Worm (Caenorhabditis elegans) whole organism, young adult: ENCODE measurements around the gene T13F2.6.

Source experiments
- B0336.3 ChIP-seq: fragments of 200-800 bp; sonication (Bioruptor generic); IDR thresholded peaks from 2 replicates; pipeline ENCODE4 v1.3.6; 2022; ENCODE audit warnings: missing genetic modification characterization, missing compliant biosample characterization
- C17E4.6 ChIP-seq: fragments of 200-800 bp; sonication (Bioruptor generic); IDR thresholded peaks from 2 replicates; pipeline ENCODE4 v1.3.6; 2022; ENCODE audit warnings: missing genetic modification reagents, missing genetic modification characterization, missing compliant biosample characterization
- F22D6.2 ChIP-seq: sonication (generic microtip); optimal IDR thresholded peaks from 2 replicates; lab custom pipeline; 2016; ENCODE audit warnings: mild to moderate bottlenecking, missing genetic modification characterization, missing compliant biosample characterization
- F49E8.2 ChIP-seq: sonication (generic microtip); optimal IDR thresholded peaks from 3 replicates; lab custom pipeline; 2017; ENCODE audit warnings: missing genetic modification characterization, mild to moderate bottlenecking, missing compliant biosample characterization, antibody characterized with exemption, moderate library complexity; ENCODE audit not compliant: insufficient read depth
- F55B11.4 ChIP-seq: sonication (generic microtip); optimal IDR thresholded peaks from 2 replicates; lab custom pipeline; 2016; ENCODE audit warnings: missing compliant biosample characterization, missing genetic modification characterization, borderline replicate concordance; ENCODE audit not compliant: insufficient read depth
- Y53F4B.3 ChIP-seq: fragments of 200-800 bp; sonication (Bioruptor generic); IDR thresholded peaks from 2 replicates; pipeline ENCODE4 v1.3.6; 2022; ENCODE audit warnings: missing genetic modification reagents, missing genetic modification characterization, missing compliant biosample characterization
- Y56A3A.18 ChIP-seq: fragments of 200-800 bp; sonication (Bioruptor generic); IDR thresholded peaks from 2 replicates; pipeline ENCODE4 v1.3.6; 2022; ENCODE audit warnings: missing genetic modification reagents, missing genetic modification characterization, missing compliant biosample characterization
- akir-1 ChIP-seq: fragments of 200-800 bp; sonication (Bioruptor generic); optimal IDR thresholded peaks from 2 replicates; lab custom pipeline; 2018; ENCODE audit warnings: mild to moderate bottlenecking, missing genetic modification characterization, moderate library complexity, missing compliant biosample characterization
- atf-7 ChIP-seq: sonication (generic microtip); optimal IDR thresholded peaks from 2 replicates; lab custom pipeline; 2017; ENCODE audit warnings: mild to moderate bottlenecking, missing genetic modification characterization, missing compliant biosample characterization
- attf-5 ChIP-seq: fragments of 200-800 bp; sonication (Bioruptor generic); optimal IDR thresholded peaks from 2 replicates; lab custom pipeline; 2018; ENCODE audit warnings: mild to moderate bottlenecking, missing genetic modification characterization, missing compliant biosample characterization
- cebp-1 ChIP-seq, 2 experiments: fragments of 200-800 bp in 1 of 2; sonication (Bioruptor generic) in 1 of 2; sonication (generic microtip) in 1 of 2; IDR thresholded peaks in 1 of 2; optimal IDR thresholded peaks in 1 of 2; 2 replicates each; pipeline versions ENCODE4 v1.3.6 to Lab custom; 2017 to 2022; ENCODE audit warnings: missing compliant biosample characterization in 2 of 2, missing genetic modification characterization in 2 of 2, mild to moderate bottlenecking in 1 of 2, missing genetic modification reagents in 1 of 2, moderate library complexity in 1 of 2
- ceh-40 ChIP-seq: fragments of 200-800 bp; sonication (Bioruptor generic); IDR thresholded peaks from 2 replicates; pipeline ENCODE4 v1.3.6; 2022; ENCODE audit warnings: missing genetic modification characterization, missing compliant biosample characterization
- chd-7 ChIP-seq: sonication (generic microtip); optimal IDR thresholded peaks from 2 replicates; lab custom pipeline; 2016; ENCODE audit warnings: mild to moderate bottlenecking, missing genetic modification characterization, moderate library complexity, missing compliant biosample characterization
- dox-1 ChIP-seq: fragments of 200-800 bp; sonication (Bioruptor generic); IDR thresholded peaks from 2 replicates; pipeline ENCODE4 v1.3.6; 2022; ENCODE audit warnings: missing genetic modification reagents, missing genetic modification characterization, missing compliant biosample characterization
- egl-44 ChIP-seq: fragments of 200-800 bp; sonication (Bioruptor generic); IDR thresholded peaks from 2 replicates; pipeline ENCODE4 v1.3.6; 2022; ENCODE audit warnings: missing genetic modification reagents, missing genetic modification characterization, missing compliant biosample characterization
- ets-4 ChIP-seq: fragments of 200-800 bp; sonication (Bioruptor generic); optimal IDR thresholded peaks from 2 replicates; lab custom pipeline; 2018; ENCODE audit warnings: mild to moderate bottlenecking, missing genetic modification characterization, missing compliant biosample characterization
- hmg-1.2 ChIP-seq: fragments of 200-800 bp; sonication (Bioruptor generic); IDR thresholded peaks from 2 replicates; pipeline ENCODE4 v1.3.6; 2022; ENCODE audit warnings: missing genetic modification reagents, missing genetic modification characterization, missing compliant biosample characterization
- let-526 ChIP-seq: fragments of 200-800 bp; sonication (Bioruptor generic); IDR thresholded peaks from 2 replicates; pipeline ENCODE4 v1.3.6; 2022; ENCODE audit warnings: missing genetic modification reagents, missing genetic modification characterization, missing compliant biosample characterization
- let-607 ChIP-seq, 2 experiments: fragments of 200-800 bp in 1 of 2; sonication (Bioruptor generic) in 1 of 2; sonication (generic microtip) in 1 of 2; optimal IDR thresholded peaks; 2 replicates each; lab custom pipeline; 2016 to 2018; ENCODE audit warnings: mild to moderate bottlenecking in 2 of 2, missing compliant biosample characterization in 2 of 2, missing genetic modification characterization in 2 of 2, moderate library complexity in 2 of 2, missing genotype in 1 of 2
- lin-26 ChIP-seq: fragments of 200-800 bp; sonication (Bioruptor generic); IDR thresholded peaks from 2 replicates; pipeline ENCODE4 v1.3.6; 2022; ENCODE audit warnings: missing genetic modification reagents, missing genetic modification characterization, missing compliant biosample characterization
- lin-40 ChIP-seq: sonication (generic microtip); optimal IDR thresholded peaks from 2 replicates; lab custom pipeline; 2016; ENCODE audit warnings: missing genetic modification characterization, mild to moderate bottlenecking, missing compliant biosample characterization, missing genotype, missing genetic modification reagents
- lin-54 ChIP-seq: fragments of 200-800 bp; sonication (Bioruptor generic); optimal IDR thresholded peaks from 2 replicates; lab custom pipeline; 2018; ENCODE audit warnings: mild to moderate bottlenecking, missing genetic modification characterization, missing compliant biosample characterization
- madf-10 ChIP-seq: sonication (generic microtip); optimal IDR thresholded peaks from 2 replicates; lab custom pipeline; 2016; ENCODE audit warnings: mild to moderate bottlenecking, missing genetic modification characterization, missing compliant biosample characterization
- madf-3 ChIP-seq: fragments of 200-800 bp; sonication (Bioruptor generic); IDR thresholded peaks from 2 replicates; pipeline ENCODE4 v1.3.6; 2022; ENCODE audit warnings: missing genetic modification reagents, missing genetic modification characterization, missing compliant biosample characterization
- madf-8 ChIP-seq: fragments of 200-800 bp; sonication (Bioruptor generic); conservative IDR thresholded peaks from 2 replicates; pipeline ENCODE4 v1.3.6; 2022; ENCODE audit warnings: missing genetic modification reagents, missing genetic modification characterization, missing compliant biosample characterization
- mes-4 ChIP-seq: sonication (generic microtip); optimal IDR thresholded peaks from 2 replicates; lab custom pipeline; 2016; ENCODE audit warnings: missing genotype, missing genetic modification characterization, missing compliant biosample characterization
- nhr-80 ChIP-seq: sonication (generic microtip); optimal IDR thresholded peaks from 2 replicates; lab custom pipeline; 2016; ENCODE audit warnings: missing genetic modification characterization, missing compliant biosample characterization
- repo-1 ChIP-seq: sonication (generic microtip); optimal IDR thresholded peaks from 2 replicates; lab custom pipeline; 2017; ENCODE audit warnings: mild to moderate bottlenecking, missing genetic modification characterization, missing compliant biosample characterization
- snpc-1.3 ChIP-seq: sonication (generic microtip); optimal IDR thresholded peaks from 2 replicates; lab custom pipeline; 2017; ENCODE audit warnings: missing genetic modification characterization, mild to moderate bottlenecking, missing compliant biosample characterization, antibody characterized with exemption, moderate library complexity, missing genotype, missing genetic modification reagents; ENCODE audit not compliant: insufficient read depth
- snpc-4 ChIP-seq, 5 experiments: fragments of 150-350 bp in 1 of 5; sonication (generic microtip) in 4 of 5; optimal IDR thresholded peaks; 2 replicates each; lab custom pipeline; 2014 to 2018; ENCODE audit warnings: missing genetic modification characterization in 5 of 5, missing biosample characterization in 3 of 5, antibody characterized with exemption in 2 of 5, mild to moderate bottlenecking in 2 of 5, missing compliant biosample characterization in 2 of 5, missing genotype in 2 of 5, moderate library complexity in 2 of 5, missing genetic modification reagents in 1 of 5
- tbp1 ChIP-seq: fragments of 200-800 bp; sonication (Bioruptor generic); optimal IDR thresholded peaks from 2 replicates; lab custom pipeline; 2018; ENCODE audit warnings: mild to moderate bottlenecking, missing genetic modification characterization, missing compliant biosample characterization
- tlf-1 ChIP-seq: fragments of 200-800 bp; sonication (Bioruptor generic); optimal IDR thresholded peaks from 2 replicates; lab custom pipeline; 2018; ENCODE audit warnings: mild to moderate bottlenecking, missing genetic modification characterization, missing compliant biosample characterization
- xnd-1 ChIP-seq: sonication (generic microtip); optimal IDR thresholded peaks from 2 replicates; lab custom pipeline; 2016; ENCODE audit warnings: missing genotype, missing genetic modification reagents, missing genetic modification characterization, missing compliant biosample characterization
- ztf-22 ChIP-seq: fragments of 200-800 bp; sonication (Bioruptor generic); optimal IDR thresholded peaks from 2 replicates; lab custom pipeline; 2018; ENCODE audit warnings: mild to moderate bottlenecking, missing genetic modification characterization, moderate library complexity, missing compliant biosample characterization

Gene T13F2.6

ce11 chrIV:9801418-9801817 is 23.3 kb downstream of the T13F2.6 start:
- TF ChIP-seq C17E4.6 (GFP tag; lab: Robert Waterston, UW) (no peak), tbp1 (peak; percentile 35), nhr-80 (tag; lab: Kevin White, UChicago) (peak; percentile 97), dox-1 (GFP tag; lab: Robert Waterston, UW) (peak; percentile 51; the same call in 1 of the 2 replicates), egl-44 (GFP tag; lab: Robert Waterston, UW) (0 out of 2 replicates have a peak, but pooled peaks have one; percentile 22), lin-54 (GFP tag; lab: Kevin White, UChicago) (peak; percentile 34), ztf-22 (GFP tag; lab: Kevin White, UChicago) (peak; percentile 90), Y53F4B.3 (GFP tag; lab: Robert Waterston, UW) (no peak), lin-40 (peak; percentile 31), repo-1 (peak; percentile 46), chd-7 (tag; lab: Kevin White, UChicago) (no peak), lin-26 (no peak), F49E8.2 (no peak), F55B11.4 (no peak), cebp-1 (GFP tag; IDR thresholded peaks at IDR 0.05; lab: Robert Waterston, UW) (no peak), cebp-1 (tag; optimal IDR thresholded peaks at IDR 0.05; lab: Kevin White, UChicago) (peak; percentile 54), let-607 (tag; optimal IDR thresholded peaks at IDR 0.05; lab: Kevin White, UChicago) (peak; percentile 29 to 60), attf-5 (GFP tag; lab: Kevin White, UChicago) (peak; percentile 18), F22D6.2 (tag; lab: Kevin White, UChicago) (peak; percentile 0), tlf-1 (GFP tag; lab: Kevin White, UChicago) (peak; percentile 54), madf-10 (tag; lab: Kevin White, UChicago) (peak; percentile 42), ceh-40 (0 out of 2 replicates have a peak, but pooled peaks have one; percentile 7), atf-7 (peak; percentile 74), ets-4 (GFP tag; lab: Kevin White, UChicago) (peak; percentile 83)
- TF ChIP-seq, all 124 proteins: peak for 17

- no peak for TF ChIP-seq akir-1 (GFP tag; lab: Kevin White, UChicago)
- TF ChIP-seq snpc-1.3 (tag; lab: Kevin White, UChicago): no peak
- peak; percentile 75 for TF ChIP-seq nhr-80 (tag; lab: Kevin White, UChicago)
- peak; percentile 53; the same call in 1 of the 2 replicates for TF ChIP-seq hmg-1.2 (GFP tag; lab: Robert Waterston, UW)
- no peak for TF ChIP-seq lin-40
Measured at ce11 chrIV:9802711-9803110, 24.6 kb downstream of the T13F2.6 start, which contains the start of gene fat-3. fat-3 (plus strand) TSS chrIV:9803023.

ce11 chrIV:9803544-9803943 is 25.4 kb downstream of the T13F2.6 start:
- TF ChIP-seq attf-5 (GFP tag; lab: Kevin White, UChicago) (peak; percentile 16), madf-10 (tag; lab: Kevin White, UChicago) (peak; percentile 29), mes-4 (tag; lab: Kevin White, UChicago) (no peak), Y56A3A.18 (GFP tag; lab: Robert Waterston, UW) (no peak), snpc-4 (GFP tag; optimal IDR thresholded peaks at IDR 0.05; lab: Kevin White, UChicago) (no peak), snpc-4 (tag; optimal IDR thresholded peaks at IDR 0.05; lab: Kevin White, UChicago) (no peak), madf-8 (no peak), ets-4 (GFP tag; lab: Kevin White, UChicago) (peak; percentile 35), F49E8.2 (no peak), Y53F4B.3 (GFP tag; lab: Robert Waterston, UW) (no peak), xnd-1 (tag; lab: Kevin White, UChicago) (no peak), cebp-1 (GFP tag; IDR thresholded peaks at IDR 0.05; lab: Robert Waterston, UW) (no peak), cebp-1 (tag; optimal IDR thresholded peaks at IDR 0.05; lab: Kevin White, UChicago) (peak; percentile 55), B0336.3 (GFP tag; lab: Robert Waterston, UW) (peak; percentile 42; the same call in 1 of the 2 replicates), egl-44 (GFP tag; lab: Robert Waterston, UW) (0 out of 2 replicates have a peak, but pooled peaks have one; percentile 15), nhr-80 (tag; lab: Kevin White, UChicago) (peak; percentile 74), lin-40 (peak; percentile 18), madf-3 (GFP tag; lab: Robert Waterston, UW) (no peak), dox-1 (GFP tag; lab: Robert Waterston, UW) (no peak), tbp1 (peak; percentile 24), let-526 (GFP tag; lab: Robert Waterston, UW) (no peak), hmg-1.2 (GFP tag; lab: Robert Waterston, UW) (peak; percentile 75; the same call in 1 of the 2 replicates)
